Fruit fly (Drosophila melanogaster) whole organism: ENCODE measurements around the gene Srrm234.

Source experiments
- CG8478 ChIP-seq: fragments of >200 bp; optimal IDR thresholded peaks from 2 replicates; lab custom pipeline; 2018; ENCODE audit warnings: inconsistent platforms
- Dll ChIP-seq: fragments of >200 bp; optimal IDR thresholded peaks from 2 replicates; lab custom pipeline; 2017
- EcR ChIP-seq, 2 experiments: fragments of >200 bp; optimal IDR thresholded peaks; 2 replicates each; lab custom pipeline; 2017; ENCODE audit warnings: missing biosample characterization in 2 of 2, missing genetic modification characterization in 2 of 2, missing genetic modification reagents in 2 of 2
- pan ChIP-seq: fragments of >200 bp; optimal IDR thresholded peaks from 2 replicates; lab custom pipeline; 2017
- psq ChIP-seq: fragments of >200 bp; optimal IDR thresholded peaks from 2 replicates; lab custom pipeline; 2017
- usp ChIP-seq: fragments of >200 bp; optimal IDR thresholded peaks from 2 replicates; lab custom pipeline; 2017; ENCODE audit warnings: missing biosample characterization, missing genetic modification characterization, mixed read lengths

The Srrm234 gene

DNA sequence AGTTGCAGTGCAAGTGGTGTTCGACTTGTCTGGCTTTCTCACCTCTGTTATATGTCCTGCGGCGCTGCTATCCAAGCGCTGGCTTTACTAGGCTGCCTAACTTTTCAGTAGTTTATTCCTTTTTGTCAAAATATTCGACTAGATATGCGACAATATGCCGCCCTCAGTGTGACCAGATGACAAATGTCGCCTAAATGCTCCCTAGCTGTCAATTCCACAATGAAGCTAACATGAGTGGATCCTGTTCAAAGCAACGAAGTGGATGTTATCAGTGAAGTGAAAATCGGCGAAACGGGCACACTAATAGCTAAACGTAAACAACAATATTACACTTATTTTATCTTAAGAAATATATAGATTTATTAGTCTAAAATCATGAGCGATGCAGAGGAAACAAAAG is at the start of gene Srrm234, which contains the start of gene CG7974:
Gene Srrm234, minus strand, starts transcription at position 189 of the 400 bp plus-strand sequence.
Gene CG7974, plus strand, starts transcription at position 263 of the 400 bp plus-strand sequence.
- TF ChIP-seq CG8478 (lab: Kevin White, UChicago) (no peak), EcR (GFP tag; optimal IDR thresholded peaks at IDR 0.05; lab: Kevin White, UChicago) (no peak), pan (lab: Kevin White, UChicago) (no peak), psq (lab: Kevin White, UChicago) (no peak), Dll (lab: Kevin White, UChicago) (no peak), usp (GFP tag; lab: Kevin White, UChicago) (no peak)

DNA sequence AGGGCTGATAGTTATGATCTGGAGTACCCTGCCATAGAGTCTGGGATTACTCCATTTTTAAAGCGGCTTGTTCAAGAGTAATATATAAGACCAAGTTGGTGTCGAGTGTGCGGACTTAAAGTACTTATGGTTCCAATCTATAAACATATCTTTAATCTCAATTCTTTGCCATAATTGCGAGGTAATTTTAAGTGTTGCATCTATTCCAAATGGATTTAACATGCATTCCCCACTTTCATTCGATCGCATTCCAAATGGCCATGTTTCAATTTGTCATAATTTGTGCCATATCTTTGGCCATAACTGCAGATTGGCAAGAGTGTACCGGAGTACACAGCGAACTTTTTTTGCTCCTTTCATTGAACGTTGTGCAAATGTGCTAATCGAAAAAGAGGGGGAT is 46.4 kb upstream of the Srrm234 start:
- TF ChIP-seq usp (GFP tag; lab: Kevin White, UChicago): no peak
- no peak for TF ChIP-seq pan (lab: Kevin White, UChicago)
- no peak for TF ChIP-seq psq (lab: Kevin White, UChicago)
- TF ChIP-seq CG8478 (lab: Kevin White, UChicago): no peak
- TF ChIP-seq Dll (lab: Kevin White, UChicago): no peak
- no peak for TF ChIP-seq EcR (GFP tag; optimal IDR thresholded peaks at IDR 0.05; lab: Kevin White, UChicago)

DNA sequence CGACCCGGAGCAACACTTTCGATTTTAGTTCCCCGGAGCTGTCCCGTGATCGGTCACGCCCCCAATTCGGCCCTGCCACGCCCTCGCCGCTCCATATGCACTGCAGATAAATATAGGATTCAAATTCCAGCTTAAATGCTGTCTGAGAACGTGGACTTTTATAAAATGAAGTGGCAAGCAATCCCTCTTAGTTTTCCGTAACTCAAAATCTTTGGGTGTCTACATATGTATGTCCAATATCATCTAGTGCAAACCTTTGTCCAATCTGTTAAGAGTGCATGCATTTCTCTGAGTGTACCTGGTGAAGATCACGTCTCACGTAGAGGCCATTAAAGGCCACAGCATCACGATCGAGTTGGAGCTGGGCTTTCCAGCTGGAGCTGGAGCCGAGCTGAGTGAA is 45.7 kb upstream of the Srrm234 start:
- no peak for TF ChIP-seq pan (lab: Kevin White, UChicago)
- TF ChIP-seq CG8478 (lab: Kevin White, UChicago): no peak
- no peak for TF ChIP-seq usp (GFP tag; lab: Kevin White, UChicago)
- TF ChIP-seq Dll (lab: Kevin White, UChicago): no peak
- TF ChIP-seq EcR (GFP tag; optimal IDR thresholded peaks at IDR 0.05; lab: Kevin White, UChicago): no peak

DNA sequence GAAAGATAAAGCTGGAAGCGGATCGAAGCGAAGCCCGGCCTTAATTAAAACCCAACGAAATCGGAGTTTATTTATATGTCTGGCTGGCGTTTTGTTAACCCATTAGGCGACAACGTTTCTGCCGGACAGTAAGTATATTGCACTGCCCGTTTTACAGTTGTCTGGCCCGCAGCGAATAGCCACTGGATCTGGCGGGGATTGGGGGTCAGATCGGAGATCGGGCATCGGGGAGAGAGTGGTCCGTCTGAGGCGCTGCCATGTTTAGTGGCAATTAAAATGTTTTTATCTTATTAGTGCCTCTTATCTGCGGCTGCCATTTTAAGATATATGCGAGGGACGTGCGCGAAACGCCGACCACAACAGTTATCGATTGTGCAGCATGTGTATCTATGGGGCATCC is 44.3 kb upstream of the Srrm234 start:
- TF ChIP-seq EcR (GFP tag; optimal IDR thresholded peaks at IDR 0.05; lab: Kevin White, UChicago): no peak
- no peak for TF ChIP-seq usp (GFP tag; lab: Kevin White, UChicago)
- TF ChIP-seq pan (lab: Kevin White, UChicago): no peak
- no peak for TF ChIP-seq CG8478 (lab: Kevin White, UChicago)
- no peak for TF ChIP-seq psq (lab: Kevin White, UChicago)

DNA sequence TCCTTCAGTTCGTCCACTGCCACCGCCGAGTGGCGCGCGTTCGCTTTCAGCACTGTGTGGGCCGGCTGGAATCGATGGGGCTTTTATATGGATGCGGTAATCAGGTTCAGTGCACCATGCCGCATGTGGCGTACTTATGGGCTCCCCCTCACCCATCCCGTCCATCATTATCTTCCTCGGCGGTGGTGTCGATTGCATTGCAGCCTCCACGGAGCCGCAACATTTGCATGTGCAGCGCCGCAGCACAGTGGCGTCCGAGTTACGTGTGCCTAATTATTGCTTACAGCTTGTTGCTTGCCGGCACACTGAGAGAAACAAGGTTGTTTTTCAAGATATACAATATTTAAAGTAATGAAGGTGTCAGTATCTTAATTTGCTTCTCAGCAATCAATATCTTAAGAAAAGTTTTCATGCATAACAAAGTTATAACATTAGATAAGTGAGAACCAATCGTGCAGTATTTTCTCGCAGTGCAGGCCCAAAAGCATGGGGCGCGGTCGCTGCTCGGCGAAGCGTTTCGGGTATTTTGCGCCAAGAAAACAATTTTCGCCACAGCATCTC is 37.6 kb upstream of the Srrm234 start, which contains the start of gene CG13931:
Gene CG13931, minus strand, starts transcription at position 41 of the 561 bp plus-strand sequence.
- TF ChIP-seq pan (lab: Kevin White, UChicago) (no peak), psq (lab: Kevin White, UChicago) (no peak), usp (GFP tag; lab: Kevin White, UChicago) (no peak), EcR (GFP tag; optimal IDR thresholded peaks at IDR 0.05; lab: Kevin White, UChicago) (no peak), Dll (lab: Kevin White, UChicago) (no peak), CG8478 (lab: Kevin White, UChicago) (no peak)

DNA sequence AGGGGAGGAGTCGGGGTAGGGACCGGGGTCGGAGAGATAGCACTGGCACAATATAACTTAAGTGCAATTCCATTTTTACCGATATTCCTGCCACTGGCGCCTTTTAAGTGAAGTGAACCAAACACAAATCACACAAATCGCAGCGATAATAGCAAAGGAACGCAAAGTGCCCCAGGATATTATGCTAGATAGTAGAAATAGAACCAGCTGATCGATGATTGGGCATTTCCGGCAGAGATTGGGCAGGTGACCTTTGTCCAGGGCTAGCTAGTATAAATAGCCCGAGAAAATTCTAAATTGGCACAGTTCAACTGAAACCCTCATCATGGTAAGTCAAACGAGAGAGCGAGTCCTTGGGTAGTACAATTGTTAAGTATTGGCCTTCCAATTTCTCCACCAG is 29.5 kb upstream of the Srrm234 start, which contains the start of gene CG12011:
Gene CG12011, plus strand, starts transcription at position 301 of the 400 bp plus-strand sequence.
- TF ChIP-seq Dll (lab: Kevin White, UChicago) (no peak), psq (lab: Kevin White, UChicago) (no peak), usp (GFP tag; lab: Kevin White, UChicago) (no peak), CG8478 (lab: Kevin White, UChicago) (no peak), EcR (GFP tag; optimal IDR thresholded peaks at IDR 0.05; lab: Kevin White, UChicago) (no peak), pan (lab: Kevin White, UChicago) (no peak)

DNA sequence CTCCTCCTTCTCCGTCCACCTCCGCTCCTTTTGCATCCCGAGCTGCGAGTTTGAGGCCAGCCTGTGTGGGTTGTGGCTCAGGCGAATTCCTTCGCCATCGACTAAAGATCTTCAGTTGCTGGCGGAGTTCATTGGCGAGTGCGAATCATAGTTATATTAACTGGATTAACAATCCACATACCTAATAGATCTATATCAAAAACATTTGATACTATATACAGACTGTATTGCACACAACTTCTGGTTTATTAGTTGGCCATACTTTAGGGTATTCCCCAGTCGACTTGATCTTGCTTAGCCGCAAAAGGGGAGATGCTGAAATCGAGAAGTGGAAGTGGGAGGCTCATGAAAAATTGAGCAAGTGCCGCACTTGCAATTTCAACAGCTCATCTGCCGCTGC is 28.0 kb upstream of the Srrm234 start:
- no peak for TF ChIP-seq psq (lab: Kevin White, UChicago)
- TF ChIP-seq Dll (lab: Kevin White, UChicago): no peak
- TF ChIP-seq pan (lab: Kevin White, UChicago): no peak
- TF ChIP-seq EcR (GFP tag; optimal IDR thresholded peaks at IDR 0.05; lab: Kevin White, UChicago): no peak
- no peak for TF ChIP-seq CG8478 (lab: Kevin White, UChicago)
- TF ChIP-seq usp (GFP tag; lab: Kevin White, UChicago): no peak

DNA sequence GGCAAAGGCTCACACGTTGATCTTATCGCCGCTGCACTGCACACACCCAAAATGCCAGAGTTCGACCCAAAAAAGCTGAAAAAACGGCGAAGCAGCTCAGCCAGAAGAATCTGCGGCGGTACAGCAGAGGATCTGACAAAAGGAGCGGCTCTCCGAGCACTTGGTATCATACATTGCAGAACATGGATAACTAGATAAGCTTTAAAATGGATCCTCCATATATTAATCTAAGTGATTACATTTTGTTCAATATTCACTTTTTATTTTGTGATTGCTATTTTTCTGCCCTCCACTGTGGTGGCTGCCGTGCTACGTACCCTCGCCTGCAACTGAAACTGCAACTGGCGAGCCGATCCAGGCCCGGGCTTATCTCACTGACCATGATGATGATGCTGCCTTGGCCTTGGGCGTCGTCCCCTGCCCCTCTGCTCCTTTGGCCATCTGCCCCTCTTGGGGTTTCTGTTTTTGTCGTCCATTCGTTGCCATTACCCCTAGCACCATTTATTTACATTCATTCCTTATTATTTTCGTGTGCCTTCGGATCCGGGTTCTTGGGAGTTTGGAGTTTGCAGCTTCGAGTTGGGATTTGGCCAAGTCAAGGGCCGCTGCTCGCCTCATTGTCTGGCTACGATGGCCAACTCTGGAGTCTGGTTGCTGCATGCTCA is 27.4 kb upstream of the Srrm234 start:
- TF ChIP-seq EcR (GFP tag; optimal IDR thresholded peaks at IDR 0.05; lab: Kevin White, UChicago): peak in 1 of 2 experiments; percentile 18
- no peak for TF ChIP-seq Dll (lab: Kevin White, UChicago)
- TF ChIP-seq usp (GFP tag; lab: Kevin White, UChicago): no peak

DNA sequence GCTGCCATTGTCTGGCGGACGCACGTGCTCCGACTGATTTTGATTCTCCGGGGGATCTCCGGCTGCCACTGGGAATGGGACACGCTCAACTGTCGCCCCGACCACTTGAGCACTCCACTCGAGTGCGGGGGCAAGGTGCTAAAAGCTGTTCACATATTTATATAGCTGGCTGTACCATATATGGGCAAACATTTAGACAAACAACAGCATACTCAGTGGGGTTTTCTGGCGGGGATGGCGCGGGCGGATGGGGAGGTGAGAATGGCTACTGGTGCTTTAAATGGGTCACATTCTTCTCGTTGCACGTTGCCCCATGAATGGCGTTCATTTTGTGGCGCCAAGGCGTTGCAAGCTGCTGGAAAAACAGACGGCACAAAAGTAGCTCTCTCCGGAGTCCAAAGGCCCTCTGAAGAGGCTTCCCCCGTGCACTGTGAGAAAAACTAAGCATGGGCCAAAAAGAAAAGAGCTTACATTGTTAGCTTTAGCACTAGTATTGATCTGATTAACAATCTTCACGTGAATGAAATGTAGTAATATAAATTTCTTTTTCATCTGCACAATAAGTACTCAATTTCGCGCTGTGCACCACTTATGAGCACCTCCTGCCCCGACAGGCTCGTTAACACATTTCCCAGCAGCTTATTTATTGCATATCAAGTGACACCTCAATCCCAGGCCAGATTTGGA is 26.0 kb upstream of the Srrm234 start:
- no peak for TF ChIP-seq CG8478 (lab: Kevin White, UChicago)
- TF ChIP-seq EcR (GFP tag; optimal IDR thresholded peaks at IDR 0.05; lab: Kevin White, UChicago): no peak

DNA sequence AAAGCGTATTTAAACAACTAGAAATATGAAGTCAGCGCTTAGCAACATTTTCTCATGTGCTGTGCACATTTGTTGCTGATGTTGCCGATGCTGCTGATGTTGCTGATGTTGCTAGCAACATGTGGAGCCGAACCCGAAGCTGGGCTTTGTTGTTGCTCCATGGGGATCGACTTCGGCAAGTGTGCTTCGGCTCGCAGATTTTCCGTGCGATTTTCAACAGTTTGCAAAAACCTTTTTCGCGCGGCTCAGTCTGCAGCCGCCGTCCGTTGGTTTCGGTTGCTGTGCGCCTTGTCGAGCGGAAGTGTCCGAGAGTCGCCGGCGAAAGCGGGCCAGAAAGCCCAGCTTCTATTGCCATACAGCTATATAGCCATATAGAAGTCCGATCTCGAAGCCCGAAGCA is 23.7 kb upstream of the Srrm234 start:
- TF ChIP-seq CG8478 (lab: Kevin White, UChicago) (no peak), Dll (lab: Kevin White, UChicago) (no peak), EcR (GFP tag; optimal IDR thresholded peaks at IDR 0.05; lab: Kevin White, UChicago) (no peak), usp (GFP tag; lab: Kevin White, UChicago) (no peak), psq (lab: Kevin White, UChicago) (no peak), pan (lab: Kevin White, UChicago) (no peak)

DNA sequence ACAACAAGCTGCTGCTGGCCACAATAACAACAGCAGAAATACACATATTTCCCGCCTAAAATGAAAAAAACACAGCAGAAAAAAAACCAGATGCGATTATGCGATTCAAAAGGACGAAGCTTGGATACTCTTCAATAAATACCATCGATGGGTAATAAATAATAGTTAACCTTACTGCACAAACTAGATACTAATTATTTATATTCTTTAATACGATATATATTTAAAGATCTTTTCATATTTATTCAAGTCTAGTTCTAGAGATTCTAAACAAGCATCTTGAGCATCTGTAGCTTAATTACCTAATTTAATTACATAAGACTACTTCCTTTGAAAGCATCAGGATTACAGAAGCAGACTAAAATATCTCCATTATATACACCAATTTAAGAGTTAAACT is 23.3 kb upstream of the Srrm234 start:
- no peak for TF ChIP-seq Dll (lab: Kevin White, UChicago)
- no peak for TF ChIP-seq EcR (GFP tag; optimal IDR thresholded peaks at IDR 0.05; lab: Kevin White, UChicago)
- no peak for TF ChIP-seq psq (lab: Kevin White, UChicago)
- TF ChIP-seq CG8478 (lab: Kevin White, UChicago): no peak
- TF ChIP-seq pan (lab: Kevin White, UChicago): no peak
- no peak for TF ChIP-seq usp (GFP tag; lab: Kevin White, UChicago)
